Fruit fly (Drosophila melanogaster) S2 (cell line): ENCODE data around the gene CG42585.
"Not testable (repeated sequence)": the region's sequence is repeated elsewhere in the genome, so short reads cannot be mapped to it uniquely, and the experiment has no call there.

ENCODE experiments used
- CG8478 ChIP-seq: fragments of >200 bp; optimal IDR thresholded peaks from 2 replicates; lab custom pipeline; 2018
- CTCF ChIP-seq, 2 experiments: fragments of >200 bp; optimal IDR thresholded peaks; 2 replicates each; lab custom pipeline; 2018

DNA sequence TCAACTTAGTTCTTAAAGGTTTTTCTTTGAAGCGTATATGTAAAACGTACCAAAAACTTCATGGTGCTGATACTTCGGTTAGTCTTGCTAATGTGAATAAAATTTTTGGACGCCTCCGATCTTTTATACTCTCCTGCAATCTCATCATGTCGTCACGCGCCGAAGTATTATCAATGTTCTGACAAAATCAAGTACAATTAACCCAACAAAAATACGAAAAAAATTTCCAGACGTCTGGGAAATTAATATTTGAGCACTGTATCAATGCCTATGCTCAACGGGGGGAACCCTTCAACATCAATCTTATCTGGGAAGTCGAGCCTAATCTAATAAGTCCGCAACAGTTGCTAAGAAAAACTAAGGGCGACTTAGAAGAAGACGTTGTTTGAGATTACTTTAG is 2.0 kb downstream of the CG42585 start, which contains the start of gene CG42586:
- TF ChIP-seq CTCF (optimal IDR thresholded peaks at IDR 0.05; lab: Kevin White, UChicago); CG8478 (lab: Kevin White, UChicago): not testable (repeated sequence)
